Worm (Caenorhabditis elegans) whole organism, L1 larva: ENCODE measurements around the gene F45D3.4.

Experiments used
- C04F5.9 ChIP-seq: sonication (generic microtip); optimal IDR thresholded peaks from 2 replicates; lab custom pipeline; 2016; ENCODE audit warnings: missing genetic modification characterization, missing compliant biosample characterization
- C16A3.4 ChIP-seq: fragments of 150-350 bp; optimal IDR thresholded peaks from 2 replicates; lab custom pipeline; 2014; ENCODE audit warnings: missing biosample characterization, missing genetic modification characterization
- Y116A8C.19 ChIP-seq: sonication (generic microtip); optimal IDR thresholded peaks from 2 replicates; lab custom pipeline; 2016; ENCODE audit warnings: missing compliant biosample characterization, missing genetic modification characterization, borderline replicate concordance
- aha-1 ChIP-seq: fragments of 150-350 bp; optimal IDR thresholded peaks from 2 replicates; lab custom pipeline; 2014; ENCODE audit warnings: missing biosample characterization, missing genetic modification characterization
- aly-2 ChIP-seq: fragments of 150-350 bp; optimal IDR thresholded peaks from 2 replicates; lab custom pipeline; 2014; ENCODE audit warnings: missing biosample characterization, missing genetic modification characterization
- blmp-1 ChIP-seq: fragments of 150-350 bp; optimal IDR thresholded peaks from 2 replicates; lab custom pipeline; 2014; ENCODE audit warnings: missing biosample characterization, missing genetic modification characterization
- ceh-63 ChIP-seq: fragments of 200-800 bp; sonication (Bioruptor generic); optimal IDR thresholded peaks from 2 replicates; lab custom pipeline; 2018; ENCODE audit warnings: mild to moderate bottlenecking, missing genetic modification characterization, missing compliant biosample characterization
- ceh-82 ChIP-seq, 3 experiments: fragments of 150-350 bp in 1 of 3; sonication (generic microtip) in 2 of 3; optimal IDR thresholded peaks; 2 replicates each; lab custom pipeline; 2014 to 2017; ENCODE audit warnings: missing biosample characterization in 3 of 3, missing genetic modification characterization in 3 of 3
- ceh-88 ChIP-seq: fragments of 200-800 bp; sonication (Bioruptor generic); IDR thresholded peaks from 2 replicates; pipeline ENCODE4 v1.3.6; 2022; ENCODE audit warnings: missing genetic modification characterization, missing compliant biosample characterization
- dpl-1 ChIP-seq, 3 experiments: fragments of 150-350 bp in 2 of 3; sonication (generic microtip) in 1 of 3; optimal IDR thresholded peaks; 2 replicates each; lab custom pipeline; 2014 to 2017; ENCODE audit warnings: missing biosample characterization in 3 of 3, missing genetic modification characterization in 3 of 3, missing genetic modification reagents in 3 of 3
- dsc-1 ChIP-seq: sonication (generic microtip); optimal IDR thresholded peaks from 2 replicates; lab custom pipeline; 2016; ENCODE audit warnings: mild to moderate bottlenecking, missing genetic modification characterization, missing compliant biosample characterization
- efl-1 ChIP-seq, 4 experiments: fragments of 150-350 bp; optimal IDR thresholded peaks in 3 of 4; peaks in 1 of 4; 1 replicate in 1 of 4; 2 replicates in 3 of 4; lab custom pipeline; 2014; ENCODE audit warnings: missing biosample characterization in 2 of 4, missing genetic modification characterization in 2 of 4, missing genetic modification reagents in 2 of 4
- efl-3 ChIP-seq: fragments of 200-800 bp; sonication (Bioruptor generic); optimal IDR thresholded peaks from 2 replicates; lab custom pipeline; 2018; ENCODE audit warnings: mild to moderate bottlenecking, missing genetic modification characterization, missing compliant biosample characterization
- egl-13 ChIP-seq: sonication (generic microtip); optimal IDR thresholded peaks from 2 replicates; lab custom pipeline; 2016; ENCODE audit warnings: missing genotype, missing genetic modification reagents, missing genetic modification characterization, missing compliant biosample characterization
- egl-27 ChIP-seq, 2 experiments: fragments of 150-350 bp in 1 of 2; sonication (generic microtip); optimal IDR thresholded peaks; 3 replicates each; lab custom pipeline; 2017 to 2018; ENCODE audit warnings: missing biosample characterization in 2 of 2, missing genetic modification characterization in 2 of 2, missing genetic modification reagents in 2 of 2
- ets-5 ChIP-seq: fragments of 200-800 bp; sonication (Bioruptor generic); IDR thresholded peaks from 2 replicates; pipeline ENCODE4 v1.3.6; 2022; ENCODE audit warnings: missing genetic modification characterization, missing compliant biosample characterization
- fkh-10 ChIP-seq: sonication (generic microtip); optimal IDR thresholded peaks from 2 replicates; lab custom pipeline; 2017; ENCODE audit warnings: missing biosample characterization, missing genetic modification reagents, missing genetic modification characterization
- fkh-4 ChIP-seq: sonication (generic microtip); optimal IDR thresholded peaks from 2 replicates; lab custom pipeline; 2016; ENCODE audit warnings: missing compliant biosample characterization, missing genetic modification characterization, borderline replicate concordance
- fkh-8 ChIP-seq: sonication (generic microtip); optimal IDR thresholded peaks from 2 replicates; lab custom pipeline; 2016; ENCODE audit warnings: mild to moderate bottlenecking, missing genetic modification characterization, missing compliant biosample characterization
- grh-1 ChIP-seq: fragments of 200-800 bp; sonication (Bioruptor generic); IDR thresholded peaks from 2 replicates; pipeline ENCODE4 v1.3.6; 2022; ENCODE audit warnings: missing genetic modification reagents, missing genetic modification characterization, missing compliant biosample characterization
- hlh-17 ChIP-seq: fragments of 200-800 bp; sonication (Bioruptor generic); optimal IDR thresholded peaks from 2 replicates; lab custom pipeline; 2018; ENCODE audit warnings: missing genetic modification characterization, mild to moderate bottlenecking, missing compliant biosample characterization, moderate library complexity, borderline replicate concordance
- hlh-4 ChIP-seq: sonication (generic microtip); optimal IDR thresholded peaks from 2 replicates; lab custom pipeline; 2016; ENCODE audit warnings: mild to moderate bottlenecking, missing genetic modification characterization, missing compliant biosample characterization
- irx-1 ChIP-seq: sonication (generic microtip); optimal IDR thresholded peaks from 2 replicates; lab custom pipeline; 2016; ENCODE audit warnings: missing genetic modification characterization, missing compliant biosample characterization
- isw-1 ChIP-seq: fragments of 200-800 bp; sonication (Bioruptor generic); IDR thresholded peaks from 2 replicates; pipeline ENCODE4 v1.3.6; 2022; ENCODE audit warnings: missing genetic modification characterization, missing compliant biosample characterization
- lin-15B ChIP-seq: fragments of 150-350 bp; sonication (generic microtip); optimal IDR thresholded peaks from 3 replicates; lab custom pipeline; 2014; ENCODE audit warnings: missing biosample characterization, missing genetic modification characterization
- lin-35 ChIP-seq, 2 experiments: fragments of 150-350 bp; optimal IDR thresholded peaks; 2 replicates each; lab custom pipeline; 2014; ENCODE audit warnings: missing biosample characterization in 2 of 2, missing genetic modification characterization in 2 of 2, missing genetic modification reagents in 2 of 2
- lin-39 ChIP-seq: fragments of 150-350 bp; optimal IDR thresholded peaks from 2 replicates; lab custom pipeline; 2014; ENCODE audit warnings: missing biosample characterization, missing genetic modification reagents, missing genetic modification characterization
- lsy-2 ChIP-seq, 2 experiments: fragments of 150-350 bp; optimal IDR thresholded peaks; 2 replicates each; lab custom pipeline; 2014; ENCODE audit warnings: missing biosample characterization in 2 of 2, missing genetic modification characterization in 2 of 2
- mef-2 ChIP-seq: fragments of 150-350 bp; optimal IDR thresholded peaks from 2 replicates; lab custom pipeline; 2014; ENCODE audit warnings: missing biosample characterization, missing genetic modification characterization
- mep-1 ChIP-seq: fragments of 150-350 bp; optimal IDR thresholded peaks from 2 replicates; lab custom pipeline; 2014; ENCODE audit warnings: missing biosample characterization, missing genetic modification characterization
- nhr-12 ChIP-seq: sonication (generic microtip); optimal IDR thresholded peaks from 2 replicates; lab custom pipeline; 2017; ENCODE audit warnings: missing biosample characterization, missing genetic modification characterization
- nhr-19 ChIP-seq: fragments of 200-800 bp; sonication (Bioruptor generic); conservative IDR thresholded peaks from 2 replicates; pipeline ENCODE4 v1.3.6; 2022; ENCODE audit warnings: missing genetic modification characterization, missing compliant biosample characterization
- nhr-20 ChIP-seq: sonication (generic microtip); optimal IDR thresholded peaks from 2 replicates; lab custom pipeline; 2016; ENCODE audit warnings: mild to moderate bottlenecking, missing genetic modification characterization, missing compliant biosample characterization
- nhr-237 ChIP-seq: fragments of 150-350 bp; optimal IDR thresholded peaks from 2 replicates; lab custom pipeline; 2014; ENCODE audit warnings: missing biosample characterization, missing genetic modification characterization
- nhr-47 ChIP-seq: sonication (generic microtip); optimal IDR thresholded peaks from 2 replicates; lab custom pipeline; 2016; ENCODE audit warnings: mild to moderate bottlenecking, missing genetic modification characterization, moderate library complexity, missing compliant biosample characterization
- nhr-71 ChIP-seq: sonication (generic microtip); optimal IDR thresholded peaks from 2 replicates; lab custom pipeline; 2016; ENCODE audit warnings: mild to moderate bottlenecking, missing genetic modification characterization, moderate library complexity, missing compliant biosample characterization
- nhr-76 ChIP-seq: sonication (generic microtip); optimal IDR thresholded peaks from 2 replicates; lab custom pipeline; 2017; ENCODE audit warnings: missing biosample characterization, missing genetic modification characterization
- nhr-77 ChIP-seq: fragments of 150-350 bp; optimal IDR thresholded peaks from 2 replicates; lab custom pipeline; 2014; ENCODE audit warnings: missing biosample characterization, missing genetic modification characterization
- nhr-90 ChIP-seq: sonication (generic microtip); optimal IDR thresholded peaks from 2 replicates; lab custom pipeline; 2016; ENCODE audit warnings: mild to moderate bottlenecking, missing genetic modification characterization, missing compliant biosample characterization; ENCODE audit not compliant: poor library complexity
- pag-3 ChIP-seq: sonication (generic microtip); optimal IDR thresholded peaks from 2 replicates; lab custom pipeline; 2017; ENCODE audit warnings: missing genetic modification characterization, mild to moderate bottlenecking, missing compliant biosample characterization, antibody characterized with exemption, borderline replicate concordance; ENCODE audit not compliant: insufficient read depth
- pqm-1 ChIP-seq: sonication (generic microtip); optimal IDR thresholded peaks from 3 replicates; lab custom pipeline; 2017; ENCODE audit warnings: missing biosample characterization, missing genetic modification characterization
- rnt-1 ChIP-seq: sonication (generic microtip); optimal IDR thresholded peaks from 2 replicates; lab custom pipeline; 2016; ENCODE audit warnings: mild to moderate bottlenecking, missing genetic modification characterization, moderate library complexity, missing compliant biosample characterization
- snu-23 ChIP-seq: sonication (generic microtip); optimal IDR thresholded peaks from 2 replicates; lab custom pipeline; 2016; ENCODE audit warnings: missing genetic modification characterization, missing compliant biosample characterization
- sup-37 ChIP-seq: fragments of 200-800 bp; sonication (Bioruptor generic); optimal IDR thresholded peaks from 2 replicates; lab custom pipeline; 2018; ENCODE audit warnings: mild to moderate bottlenecking, missing genetic modification characterization, missing compliant biosample characterization
- swsn-7 ChIP-seq: sonication (generic microtip); optimal IDR thresholded peaks from 2 replicates; lab custom pipeline; 2016; ENCODE audit warnings: missing genetic modification characterization, missing compliant biosample characterization
- tbx-2 ChIP-seq: sonication (generic microtip); optimal IDR thresholded peaks from 2 replicates; lab custom pipeline; 2016; ENCODE audit warnings: missing genetic modification characterization, missing compliant biosample characterization
- tlp-1 ChIP-seq: fragments of 150-350 bp; optimal IDR thresholded peaks from 2 replicates; lab custom pipeline; 2014; ENCODE audit warnings: missing biosample characterization, missing genetic modification characterization
- unc-62 ChIP-seq: fragments of 150-350 bp; optimal IDR thresholded peaks from 2 replicates; lab custom pipeline; 2014; ENCODE audit warnings: missing biosample characterization, missing genetic modification reagents, missing genetic modification characterization
- unc-98 ChIP-seq: fragments of 200-800 bp; sonication (Bioruptor generic); IDR thresholded peaks from 2 replicates; pipeline ENCODE4 v1.3.6; 2022; ENCODE audit warnings: missing genetic modification characterization, missing compliant biosample characterization
- zag-1 ChIP-seq: fragments of 150-350 bp; optimal IDR thresholded peaks from 2 replicates; lab custom pipeline; 2014; ENCODE audit warnings: missing biosample characterization, missing genetic modification characterization
- ztf-11 ChIP-seq, 2 experiments: sonication (generic microtip); optimal IDR thresholded peaks; 2 replicates each; lab custom pipeline; 2016 to 2017; ENCODE audit warnings: missing genetic modification characterization in 2 of 2, missing biosample characterization in 1 of 2, missing compliant biosample characterization in 1 of 2
- ztf-4 ChIP-seq: fragments of 150-350 bp; optimal IDR thresholded peaks from 2 replicates; lab custom pipeline; 2014; ENCODE audit warnings: missing biosample characterization, missing genetic modification characterization

Gene F45D3.4

DNA sequence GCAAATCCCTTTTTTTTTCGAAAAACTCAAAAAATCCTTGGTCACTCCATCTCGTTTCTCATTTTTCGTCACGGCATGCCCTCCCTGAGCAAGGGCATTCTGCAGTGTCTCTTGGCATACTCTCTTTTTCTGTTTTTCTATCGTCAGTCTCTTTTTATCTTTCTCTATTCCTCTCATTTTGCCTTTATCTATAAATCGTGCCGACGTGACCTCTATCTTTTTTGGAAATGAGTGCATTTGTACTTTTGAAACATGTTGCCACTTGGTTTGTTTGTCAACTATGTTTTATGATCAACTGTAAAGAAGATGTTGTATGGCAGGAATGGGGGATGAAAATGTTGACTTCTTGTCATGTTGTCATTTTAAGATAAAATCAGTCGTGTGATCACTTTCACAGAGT lies 24.1 kb downstream of the F45D3.4 start:
- TF ChIP-seq ztf-11 (tag; optimal IDR thresholded peaks at IDR 0.05; lab: Kevin White, UChicago), result no peak
- TF ChIP-seq grh-1 (GFP tag; lab: Robert Waterston, UW), result 0 out of 2 replicates have a peak, but pooled peaks have one; percentile 26
- TF ChIP-seq tlp-1 (tag; lab: Kevin White, UChicago), result no peak
- no peak for TF ChIP-seq aha-1 (tag; lab: Kevin White, UChicago)
- TF ChIP-seq nhr-71 (tag; lab: Kevin White, UChicago), result peak; percentile 77
- TF ChIP-seq egl-13, result no peak
- peak; percentile 12 for TF ChIP-seq fkh-8 (tag; lab: Kevin White, UChicago)
- TF ChIP-seq ceh-88 (GFP tag; lab: Robert Waterston, UW), result no peak
- peak; percentile 88 for TF ChIP-seq pag-3 (tag; lab: Kevin White, UChicago)
- TF ChIP-seq nhr-12 (tag; lab: Kevin White, UChicago), result no peak
- peak; percentile 43 for TF ChIP-seq nhr-19 (GFP tag; lab: Robert Waterston, UW)
- TF ChIP-seq mep-1, result peak; percentile 72
- TF ChIP-seq nhr-20 (tag; lab: Kevin White, UChicago), result peak; percentile 69
- TF ChIP-seq snu-23 (GFP tag; lab: Kevin White, UChicago), result peak; percentile 69
- no peak for TF ChIP-seq lin-15B (tag; lab: Kevin White, UChicago)
- peak in 1 of 2 experiments; percentile 65 for TF ChIP-seq egl-27 (tag; optimal IDR thresholded peaks at IDR 0.05; lab: Kevin White, UChicago)
- peak; percentile 6 for TF ChIP-seq fkh-10 (GFP tag; lab: Kevin White, UChicago)
- peak; percentile 32 for TF ChIP-seq nhr-77 (tag; lab: Kevin White, UChicago)
- TF ChIP-seq mef-2 (tag; lab: Kevin White, UChicago), result peak; percentile 25
- TF ChIP-seq dpl-1 (GFP tag; optimal IDR thresholded peaks at IDR 0.05; lab: Kevin White, UChicago), result peak in 1 of 3 experiments; percentile 39
- TF ChIP-seq lsy-2 (tag; optimal IDR thresholded peaks at IDR 0.05; lab: Kevin White, UChicago), result peak; percentile 60 to 70
- no peak for TF ChIP-seq hlh-4 (tag; lab: Kevin White, UChicago)
- TF ChIP-seq nhr-47 (tag; lab: Kevin White, UChicago), result peak; percentile 54
- TF ChIP-seq fkh-4 (tag; lab: Kevin White, UChicago), result no peak
- TF ChIP-seq rnt-1, result peak; percentile 36
- no peak for TF ChIP-seq lin-39 (tag; lab: Kevin White, UChicago)
- no peak for TF ChIP-seq irx-1 (tag; lab: Kevin White, UChicago)
- TF ChIP-seq nhr-76 (tag; lab: Kevin White, UChicago), result no peak
- peak; percentile 47 to 60 for TF ChIP-seq efl-1 (optimal IDR thresholded peaks at IDR 0.05; lab: Kevin White, UChicago)
- peak in 1 of 2 experiments; percentile 92 for TF ChIP-seq efl-1 (GFP tag; optimal IDR thresholded peaks at IDR 0.05 in 1 of 2; lab: Kevin White, UChicago)
- TF ChIP-seq Y116A8C.19, result no peak
- no peak for TF ChIP-seq pqm-1 (tag; lab: Kevin White, UChicago)
- no peak for TF ChIP-seq unc-98 (GFP tag; lab: Robert Waterston, UW)
- peak; percentile 9 for TF ChIP-seq blmp-1 (tag; lab: Kevin White, UChicago)
- peak; percentile 39 for TF ChIP-seq swsn-7
- TF ChIP-seq dsc-1, result no peak
- no peak for TF ChIP-seq ztf-4
- no peak for TF ChIP-seq nhr-90 (tag; lab: Kevin White, UChicago)
- no peak for TF ChIP-seq aly-2 (tag; lab: Kevin White, UChicago)
- TF ChIP-seq ceh-63 (GFP tag; lab: Kevin White, UChicago), result no peak
- peak; percentile 27 for TF ChIP-seq nhr-237 (tag; lab: Kevin White, UChicago)
- no peak for TF ChIP-seq efl-3 (GFP tag; lab: Kevin White, UChicago)
- no peak for TF ChIP-seq C04F5.9 (tag; lab: Kevin White, UChicago)
- TF ChIP-seq unc-62 (GFP tag; lab: Kevin White, UChicago), result no peak
- TF ChIP-seq lin-35 (GFP tag; optimal IDR thresholded peaks at IDR 0.05; lab: Kevin White, UChicago), result peak in 1 of 2 experiments; percentile 31
- peak; percentile 50 for TF ChIP-seq tbx-2 (tag; lab: Kevin White, UChicago)
- peak; percentile 7; the same call in 1 of the 2 replicates for TF ChIP-seq isw-1 (GFP tag; lab: Robert Waterston, UW)
- TF ChIP-seq zag-1, result no peak
- no peak for TF ChIP-seq ets-5 (GFP tag; lab: Robert Waterston, UW)
- peak in 1 of 3 experiments; percentile 48 for TF ChIP-seq ceh-82 (tag; optimal IDR thresholded peaks at IDR 0.05; lab: Kevin White, UChicago)
- no peak for TF ChIP-seq hlh-17 (GFP tag; lab: Kevin White, UChicago)
- no peak for TF ChIP-seq C16A3.4 (tag; lab: Kevin White, UChicago)
- no peak for TF ChIP-seq sup-37 (GFP tag; lab: Kevin White, UChicago)
